Fruit fly (Drosophila melanogaster) whole organism, embryonic: ENCODE data around the gene CG7695.
A peak's percentile ranks its signal among the peaks of the same experiment; 100 is the strongest.

Source experiments
- B-H2 ChIP-seq: fragments of 200-800 bp; sonication (Bioruptor generic); optimal IDR thresholded peaks from 2 replicates; lab custom pipeline; 2018; ENCODE audit warnings: missing biosample characterization, mild to moderate bottlenecking, missing genetic modification characterization
- CG10147 ChIP-seq: fragments of 200-800 bp; sonication (Bioruptor generic); optimal IDR thresholded peaks from 2 replicates; lab custom pipeline; 2019; ENCODE audit warnings: missing biosample characterization, mild to moderate bottlenecking, missing genetic modification characterization, moderate library complexity
- CG11093 ChIP-seq: fragments of 200-800 bp; sonication (Bioruptor generic); IDR thresholded peaks from 3 replicates; pipeline ENCODE4 v1.3.6; 2022; ENCODE audit warnings: missing biosample characterization, missing genetic modification characterization
- CG11247 ChIP-seq: fragments of 200-800 bp; sonication (Bioruptor generic); IDR thresholded peaks from 2 replicates; pipeline ENCODE4 v1.3.6; 2022; ENCODE audit warnings: missing biosample characterization, missing genetic modification characterization
- CG12155 ChIP-seq: fragments of 200-800 bp; sonication (Bioruptor generic); optimal IDR thresholded peaks from 3 replicates; lab custom pipeline; 2016; ENCODE audit warnings: missing biosample characterization, missing genetic modification characterization
- CG13287 ChIP-seq: fragments of 200-800 bp; sonication (Bioruptor generic); IDR thresholded peaks from 2 replicates; pipeline ENCODE4 v1.3.6; 2022; ENCODE audit warnings: missing biosample characterization, missing genetic modification characterization; ENCODE audit not compliant: partially characterized antibody
- CG13296 ChIP-seq: fragments of 200-800 bp; sonication (Bioruptor generic); optimal IDR thresholded peaks from 3 replicates; lab custom pipeline; 2018; ENCODE audit warnings: missing biosample characterization, mild to moderate bottlenecking, missing genetic modification characterization
- CG13624 ChIP-seq: fragments of 200-800 bp; sonication (Bioruptor generic); optimal IDR thresholded peaks from 2 replicates; lab custom pipeline; 2016; ENCODE audit warnings: missing biosample characterization, missing genetic modification characterization
- CG14965 ChIP-seq: fragments of 200-800 bp; sonication (Bioruptor generic); optimal IDR thresholded peaks from 2 replicates; lab custom pipeline; 2016; ENCODE audit warnings: missing biosample characterization, missing genetic modification characterization, borderline replicate concordance
- CG1529 ChIP-seq: fragments of 200-800 bp; sonication (Bioruptor generic); optimal IDR thresholded peaks from 3 replicates; lab custom pipeline; 2018; ENCODE audit warnings: missing biosample characterization, missing genetic modification characterization
- CG15601 ChIP-seq: fragments of 200-800 bp; sonication (Bioruptor generic); optimal IDR thresholded peaks from 3 replicates; lab custom pipeline; 2019; ENCODE audit warnings: missing biosample characterization, mild to moderate bottlenecking, missing genetic modification characterization, moderate library complexity
- CG1603 ChIP-seq: fragments of 200-800 bp; sonication (Bioruptor generic); optimal IDR thresholded peaks from 2 replicates; lab custom pipeline; 2019; ENCODE audit warnings: missing biosample characterization, mild to moderate bottlenecking, missing genetic modification characterization, moderate library complexity
- CG16815 ChIP-seq: fragments of 200-800 bp; sonication (Bioruptor generic); optimal IDR thresholded peaks from 3 replicates; lab custom pipeline; 2017; ENCODE audit warnings: missing biosample characterization, mild to moderate bottlenecking, missing genetic modification characterization
- CG17361 ChIP-seq: fragments of 200-800 bp; sonication (Bioruptor generic); IDR thresholded peaks from 3 replicates; pipeline ENCODE4 v1.3.6; 2022; ENCODE audit warnings: missing biosample characterization, missing genetic modification characterization
- CG18599 ChIP-seq: fragments of 200-800 bp; sonication (Bioruptor generic); optimal IDR thresholded peaks from 3 replicates; lab custom pipeline; 2017; ENCODE audit warnings: missing biosample characterization, missing genetic modification characterization, mild to moderate bottlenecking, moderate library complexity, missing genetic modification reagents
- CG4328 ChIP-seq: fragments of 200-800 bp; sonication (Bioruptor generic); optimal IDR thresholded peaks from 3 replicates; lab custom pipeline; 2017; ENCODE audit warnings: missing biosample characterization, missing genetic modification reagents, missing genetic modification characterization
- CG6654 ChIP-seq: fragments of 200-800 bp; sonication (Bioruptor generic); optimal IDR thresholded peaks from 2 replicates; lab custom pipeline; 2017; ENCODE audit warnings: missing biosample characterization, mild to moderate bottlenecking, missing genetic modification characterization
- CG6765 ChIP-seq: fragments of 200-800 bp; sonication (Bioruptor generic); optimal IDR thresholded peaks from 3 replicates; lab custom pipeline; 2017; ENCODE audit warnings: missing biosample characterization, mild to moderate bottlenecking, missing genetic modification characterization
- CG8089 ChIP-seq: fragments of 200-800 bp; sonication (Bioruptor generic); optimal IDR thresholded peaks from 3 replicates; lab custom pipeline; 2016; ENCODE audit warnings: missing biosample characterization, missing genetic modification characterization
- CG8281 ChIP-seq: fragments of 200-800 bp; sonication (Bioruptor generic); optimal IDR thresholded peaks from 2 replicates; lab custom pipeline; 2018; ENCODE audit warnings: missing biosample characterization, mild to moderate bottlenecking, missing genetic modification characterization, moderate library complexity
- CG8765 ChIP-seq: fragments of 200-800 bp; sonication (Bioruptor generic); IDR thresholded peaks from 2 replicates; pipeline ENCODE4 v1.3.6; 2022; ENCODE audit warnings: missing biosample characterization, missing genetic modification characterization
- Dbx ChIP-seq: fragments of 200-800 bp; sonication (Bioruptor generic); IDR thresholded peaks from 3 replicates; pipeline ENCODE4 v1.3.6; 2022; ENCODE audit warnings: missing biosample characterization, missing genetic modification characterization
- Dref ChIP-seq: fragments of 200-800 bp; sonication (Bioruptor generic); IDR thresholded peaks from 2 replicates; pipeline ENCODE4 v1.3.6; 2022; ENCODE audit warnings: missing biosample characterization, missing genetic modification characterization
- Eip74EF ChIP-seq, 2 experiments: fragments of 200-800 bp in 1 of 2; fragments of >200 bp in 1 of 2; sonication (Bioruptor generic) in 1 of 2; optimal IDR thresholded peaks; 2 replicates each; lab custom pipeline; 2017 to 2019; ENCODE audit warnings: missing biosample characterization in 2 of 2, missing genetic modification characterization in 2 of 2, mild to moderate bottlenecking in 1 of 2, moderate library complexity in 1 of 2
- Fer1 ChIP-seq: fragments of 200-800 bp; sonication (Bioruptor generic); optimal IDR thresholded peaks from 2 replicates; lab custom pipeline; 2017; ENCODE audit warnings: missing biosample characterization, mild to moderate bottlenecking, missing genetic modification characterization
- Hey ChIP-seq: fragments of 200-800 bp; sonication (Bioruptor generic); optimal IDR thresholded peaks from 3 replicates; lab custom pipeline; 2018; ENCODE audit warnings: missing biosample characterization, mild to moderate bottlenecking, missing genetic modification characterization
- HmgZ ChIP-seq: fragments of 200-800 bp; sonication (Bioruptor generic); optimal IDR thresholded peaks from 2 replicates; lab custom pipeline; 2018; ENCODE audit warnings: missing biosample characterization, mild to moderate bottlenecking, missing genetic modification characterization
- Hr51 ChIP-seq, 2 experiments: fragments of 200-800 bp; sonication (Bioruptor generic); optimal IDR thresholded peaks; 2 replicates in 1 of 2; 3 replicates in 1 of 2; lab custom pipeline; 2016 to 2018; ENCODE audit warnings: missing biosample characterization in 2 of 2, missing genetic modification characterization in 2 of 2, mild to moderate bottlenecking in 1 of 2, moderate library complexity in 1 of 2
- Jarid2 ChIP-seq: fragments of 200-800 bp; sonication (Bioruptor generic); optimal IDR thresholded peaks from 3 replicates; lab custom pipeline; 2017; ENCODE audit warnings: mild to moderate bottlenecking, missing biosample characterization, missing genetic modification reagents, missing genetic modification characterization
- Lhr ChIP-seq: fragments of 200-800 bp; sonication (Bioruptor generic); optimal IDR thresholded peaks from 3 replicates; lab custom pipeline; 2017; ENCODE audit warnings: mild to moderate bottlenecking, missing biosample characterization, missing genetic modification reagents, missing genetic modification characterization
- Scr ChIP-seq: fragments of 200-800 bp; sonication (Bioruptor generic); IDR thresholded peaks from 2 replicates; pipeline ENCODE4 v1.3.6; 2022; ENCODE audit warnings: missing biosample characterization, missing genetic modification characterization; ENCODE audit not compliant: partially characterized antibody
- Sry-δ ChIP-seq: fragments of 200-800 bp; sonication (Bioruptor generic); optimal IDR thresholded peaks from 2 replicates; lab custom pipeline; 2016; ENCODE audit warnings: missing biosample characterization, missing genetic modification characterization
- ara ChIP-seq: fragments of 200-800 bp; sonication (Bioruptor generic); IDR thresholded peaks from 2 replicates; pipeline ENCODE4 v1.3.6; 2022; ENCODE audit warnings: missing biosample characterization, missing genetic modification characterization
- chinmo ChIP-seq: fragments of 200-800 bp; sonication (Bioruptor generic); IDR thresholded peaks from 4 replicates; pipeline ENCODE4 v1.3.6; 2022; ENCODE audit warnings: missing biosample characterization, missing genetic modification characterization; ENCODE audit not compliant: partially characterized antibody
- dpn ChIP-seq, 2 experiments: fragments of 200-800 bp; sonication (Bioruptor generic); optimal IDR thresholded peaks; 3 replicates each; lab custom pipeline; 2016; ENCODE audit warnings: missing biosample characterization in 2 of 2, missing genetic modification characterization in 2 of 2
- ewg ChIP-seq: fragments of 200-800 bp; sonication (Bioruptor generic); optimal IDR thresholded peaks from 3 replicates; lab custom pipeline; 2017; ENCODE audit warnings: mild to moderate bottlenecking, missing biosample characterization, missing genetic modification reagents, missing genetic modification characterization
- h ChIP-seq: fragments of >200 bp; optimal IDR thresholded peaks from 2 replicates; lab custom pipeline; 2017
- insv ChIP-seq, 2 experiments: fragments of 200-800 bp; sonication (Bioruptor generic); optimal IDR thresholded peaks; 3 replicates each; lab custom pipeline; 2016 to 2018; ENCODE audit warnings: missing biosample characterization in 2 of 2, missing genetic modification characterization in 2 of 2
- lab ChIP-seq: fragments of 200-800 bp; sonication (Bioruptor generic); optimal IDR thresholded peaks from 3 replicates; lab custom pipeline; 2017; ENCODE audit warnings: missing biosample characterization, missing genetic modification characterization, mild to moderate bottlenecking, moderate library complexity, missing genetic modification reagents
- lbe ChIP-seq: fragments of 200-800 bp; sonication (Bioruptor generic); optimal IDR thresholded peaks from 2 replicates; lab custom pipeline; 2016; ENCODE audit warnings: missing biosample characterization, mild to moderate bottlenecking, missing genetic modification characterization
- mam ChIP-seq: fragments of 200-800 bp; sonication (Bioruptor generic); optimal IDR thresholded peaks from 3 replicates; lab custom pipeline; 2016; ENCODE audit warnings: missing biosample characterization, missing genetic modification characterization
- oc ChIP-seq: fragments of 200-800 bp; sonication (Bioruptor generic); optimal IDR thresholded peaks from 2 replicates; lab custom pipeline; 2018; ENCODE audit warnings: missing biosample characterization, mild to moderate bottlenecking, missing genetic modification characterization, moderate library complexity
- p53 ChIP-seq: fragments of 200-800 bp; sonication (Bioruptor generic); optimal IDR thresholded peaks from 2 replicates; lab custom pipeline; 2016; ENCODE audit warnings: missing biosample characterization, missing genetic modification characterization
- phol ChIP-seq: fragments of 200-800 bp; sonication (Bioruptor generic); optimal IDR thresholded peaks from 3 replicates; lab custom pipeline; 2018; ENCODE audit warnings: missing biosample characterization, mild to moderate bottlenecking, missing genetic modification characterization, moderate library complexity
- scrt ChIP-seq: fragments of 200-800 bp; sonication (Bioruptor generic); optimal IDR thresholded peaks from 2 replicates; lab custom pipeline; 2018; ENCODE audit warnings: missing biosample characterization, mild to moderate bottlenecking, missing genetic modification characterization, moderate library complexity
- seq ChIP-seq: fragments of 200-800 bp; sonication (Bioruptor generic); IDR thresholded peaks from 2 replicates; pipeline ENCODE4 v1.3.6; 2022; ENCODE audit warnings: missing biosample characterization, missing genetic modification characterization
- sob ChIP-seq: fragments of 200-800 bp; sonication (Bioruptor generic); IDR thresholded peaks from 2 replicates; pipeline ENCODE4 v1.3.6; 2022; ENCODE audit warnings: missing biosample characterization, missing genetic modification characterization
- tup ChIP-seq: fragments of 200-800 bp; sonication (Bioruptor generic); optimal IDR thresholded peaks from 2 replicates; lab custom pipeline; 2016; ENCODE audit warnings: missing biosample characterization, mild to moderate bottlenecking, missing genetic modification characterization, moderate library complexity

CG7695 gene

DNA sequence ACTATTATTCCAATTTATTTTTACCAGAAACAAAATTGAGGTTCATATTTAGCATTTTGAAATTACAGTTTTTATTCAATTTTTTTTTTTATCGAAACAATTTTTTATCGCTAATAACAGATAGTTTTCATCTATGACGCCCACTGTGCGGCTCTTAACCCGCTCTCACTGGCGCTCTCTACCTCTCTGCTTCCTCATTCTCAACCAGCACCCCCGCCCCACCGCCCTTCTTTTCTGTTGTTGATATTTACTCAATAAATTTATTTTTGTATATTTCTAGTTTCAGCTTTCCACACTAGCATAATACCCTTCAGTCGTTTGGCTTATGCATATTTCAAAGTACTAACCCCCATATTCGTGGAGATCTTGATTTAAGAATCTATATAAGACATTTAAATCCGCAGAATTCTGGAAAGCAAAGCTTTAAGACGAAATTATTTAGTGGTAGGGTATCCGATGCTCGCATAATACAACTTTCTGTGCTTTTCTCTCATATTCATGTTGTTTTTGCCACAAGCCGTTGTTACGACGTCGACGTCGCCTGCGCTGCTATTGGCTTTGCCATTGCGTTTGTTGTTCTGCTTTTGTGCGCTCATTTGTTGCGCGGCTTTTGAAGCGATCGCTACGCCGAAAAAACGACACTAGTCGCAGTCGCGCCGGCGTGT lies 33.3 kb downstream of the CG7695 start (continued):
- peak; percentile 94 for TF ChIP-seq CG11247 (GFP tag; lab: Robert Waterston, UW)
- TF ChIP-seq CG17361 (GFP tag; lab: Robert Waterston, UW): peak; percentile 98
- peak; percentile 98 for TF ChIP-seq oc
- TF ChIP-seq ewg (GFP tag; lab: Kevin White, UChicago): peak; percentile 96
- peak in 1 of 2 experiments; percentile 98 for TF ChIP-seq Eip74EF (GFP tag; optimal IDR thresholded peaks at IDR 0.05; lab: Kevin White, UChicago)
- no peak for TF ChIP-seq h (lab: Kevin White, UChicago)
- TF ChIP-seq phol (tag; lab: Kevin White, UChicago): peak; percentile 96
- peak; percentile 96 to 97 for TF ChIP-seq dpn (GFP tag; optimal IDR thresholded peaks at IDR 0.05; lab: Kevin White, UChicago)
- peak; percentile 76 for TF ChIP-seq CG8765
- peak; percentile 94 to 97 for TF ChIP-seq Hr51 (GFP tag; optimal IDR thresholded peaks at IDR 0.05; lab: Kevin White, UChicago)
- peak; percentile 84 for TF ChIP-seq Hey (tag; lab: Kevin White, UChicago)
- peak; percentile 96 for TF ChIP-seq Dbx (GFP tag; lab: Robert Waterston, UW)
- TF ChIP-seq CG6765: peak; percentile 77
- TF ChIP-seq CG4328: peak; percentile 96
- TF ChIP-seq CG13624 (GFP tag; lab: Kevin White, UChicago): peak; percentile 97
- TF ChIP-seq CG13287: peak; percentile 34; the same call in 1 of the 2 replicates
- peak; percentile 97 for TF ChIP-seq CG1529
- peak; percentile 93 for TF ChIP-seq scrt (GFP tag; lab: Kevin White, UChicago)
- TF ChIP-seq CG13296 (GFP tag; lab: Kevin White, UChicago): peak; percentile 95
- TF ChIP-seq CG1603 (tag; lab: Kevin White, UChicago): peak; percentile 96
- TF ChIP-seq chinmo (GFP tag; lab: Robert Waterston, UW): peak; percentile 78; the same call in 1 of the 4 replicates
- TF ChIP-seq lab (GFP tag; lab: Kevin White, UChicago): peak; percentile 98
- TF ChIP-seq Scr: no peak
- TF ChIP-seq ara (GFP tag; lab: Robert Waterston, UW): peak; percentile 95
- TF ChIP-seq mam: peak; percentile 96
- peak; percentile 67 for TF ChIP-seq Sry-δ (GFP tag; lab: Kevin White, UChicago)
- TF ChIP-seq seq (GFP tag; lab: Robert Waterston, UW): peak; percentile 97
- TF ChIP-seq CG18599 (GFP tag; lab: Kevin White, UChicago): peak; percentile 97
- peak; percentile 89 for TF ChIP-seq CG14965 (GFP tag; lab: Kevin White, UChicago)
- peak; percentile 94 for TF ChIP-seq CG12155 (GFP tag; lab: Kevin White, UChicago)
- TF ChIP-seq sob (GFP tag; lab: Robert Waterston, UW): peak; percentile 96
- peak; percentile 93 for TF ChIP-seq CG16815 (GFP tag; lab: Kevin White, UChicago)
- TF ChIP-seq tup: peak; percentile 93
- TF ChIP-seq p53: peak; percentile 89
- peak; percentile 83 for TF ChIP-seq Jarid2
- peak; percentile 97 for TF ChIP-seq CG8089 (GFP tag; lab: Kevin White, UChicago)
- TF ChIP-seq CG15601 (tag; lab: Kevin White, UChicago): peak; percentile 98
- TF ChIP-seq lbe: peak; percentile 33
- peak; percentile 95 for TF ChIP-seq CG11093
- TF ChIP-seq CG8281 (tag; lab: Kevin White, UChicago): peak; percentile 89
- TF ChIP-seq CG10147: peak; percentile 95
- peak; percentile 60 to 64 for TF ChIP-seq insv (GFP tag; optimal IDR thresholded peaks at IDR 0.05; lab: Kevin White, UChicago)
- peak; percentile 96 for TF ChIP-seq Fer1 (GFP tag; lab: Kevin White, UChicago)
- TF ChIP-seq Lhr: peak; percentile 97
- peak; percentile 96 for TF ChIP-seq HmgZ (tag; lab: Kevin White, UChicago)
- peak; percentile 85 for TF ChIP-seq CG6654 (GFP tag; lab: Kevin White, UChicago)
- TF ChIP-seq Dref: peak; percentile 44
- peak; percentile 91 for TF ChIP-seq B-H2 (GFP tag; lab: Kevin White, UChicago)
